Fruit fly (Drosophila melanogaster) whole organism, prepupa: ENCODE measurements around the gene CG6602.

Experiments used
- CG10631 ChIP-seq: fragments of 200-800 bp; sonication (Bioruptor generic); optimal IDR thresholded peaks from 2 replicates; lab custom pipeline; 2016; ENCODE audit warnings: missing biosample characterization, missing genetic modification characterization
- CG10669 ChIP-seq: fragments of 200-800 bp; sonication (Bioruptor generic); optimal IDR thresholded peaks from 3 replicates; lab custom pipeline; 2018; ENCODE audit warnings: missing biosample characterization, mild to moderate bottlenecking, missing genetic modification characterization, moderate library complexity
- CG11294 ChIP-seq: fragments of 200-800 bp; sonication (Bioruptor generic); IDR thresholded peaks from 2 replicates; pipeline ENCODE4 v1.3.6; 2022; ENCODE audit warnings: missing biosample characterization, missing genetic modification characterization
- CG11762 ChIP-seq: fragments of 200-800 bp; sonication (Bioruptor generic); optimal IDR thresholded peaks from 3 replicates; lab custom pipeline; 2016; ENCODE audit warnings: missing biosample characterization, missing genetic modification characterization; ENCODE audit not compliant: insufficient read depth
- CG11902 ChIP-seq: fragments of 200-800 bp; sonication (Bioruptor generic); optimal IDR thresholded peaks from 3 replicates; lab custom pipeline; 2016; ENCODE audit warnings: missing biosample characterization, missing genetic modification characterization
- CG16779 ChIP-seq: fragments of 200-800 bp; sonication (Bioruptor generic); optimal IDR thresholded peaks from 3 replicates; lab custom pipeline; 2017; ENCODE audit warnings: missing biosample characterization, mild to moderate bottlenecking, missing genetic modification characterization
- CG3032 ChIP-seq: fragments of 200-800 bp; optimal IDR thresholded peaks from 2 replicates; lab custom pipeline; 2019; ENCODE audit warnings: missing biosample characterization, mild to moderate bottlenecking, missing genetic modification characterization, moderate library complexity
- CG31627 ChIP-seq: fragments of 200-800 bp; sonication (Bioruptor generic); optimal IDR thresholded peaks from 3 replicates; lab custom pipeline; 2016; ENCODE audit warnings: missing biosample characterization, missing genetic modification characterization
- CG32006 ChIP-seq: fragments of 200-800 bp; sonication (Bioruptor generic); optimal IDR thresholded peaks from 3 replicates; lab custom pipeline; 2017; ENCODE audit warnings: missing biosample characterization, mild to moderate bottlenecking, missing genetic modification characterization
- CG3919 ChIP-seq: fragments of 200-800 bp; sonication (Bioruptor generic); optimal IDR thresholded peaks from 3 replicates; lab custom pipeline; 2016; ENCODE audit warnings: missing biosample characterization, missing genetic modification characterization
- CG4318 ChIP-seq: fragments of 200-800 bp; sonication (Bioruptor generic); optimal IDR thresholded peaks from 3 replicates; lab custom pipeline; 2017; ENCODE audit warnings: missing biosample characterization, mild to moderate bottlenecking, missing genetic modification characterization
- CG6163 ChIP-seq: fragments of 200-800 bp; sonication (Bioruptor generic); IDR thresholded peaks from 3 replicates; pipeline ENCODE4 v1.3.6; 2022; ENCODE audit warnings: missing biosample characterization, missing genetic modification characterization
- CG6276 ChIP-seq: fragments of 200-800 bp; sonication (Bioruptor generic); optimal IDR thresholded peaks from 2 replicates; lab custom pipeline; 2017; ENCODE audit warnings: missing biosample characterization, mild to moderate bottlenecking, missing genetic modification characterization
- CG6792 ChIP-seq: fragments of 200-800 bp; sonication (Bioruptor generic); optimal IDR thresholded peaks from 3 replicates; lab custom pipeline; 2016; ENCODE audit warnings: missing biosample characterization, missing genetic modification characterization
- CG6808 ChIP-seq: fragments of 200-800 bp; sonication (Bioruptor generic); optimal IDR thresholded peaks from 3 replicates; lab custom pipeline; 2017; ENCODE audit warnings: missing biosample characterization, missing genetic modification characterization, mild to moderate bottlenecking, moderate library complexity, missing genetic modification reagents
- CG8119 ChIP-seq: fragments of 200-800 bp; sonication (Bioruptor generic); IDR thresholded peaks from 3 replicates; pipeline ENCODE4 v1.3.6; 2022; ENCODE audit warnings: missing biosample characterization, missing genetic modification characterization
- CG8319 ChIP-seq: fragments of 200-800 bp; sonication (Bioruptor generic); optimal IDR thresholded peaks from 3 replicates; lab custom pipeline; 2016; ENCODE audit warnings: missing biosample characterization, missing genetic modification characterization
- CG8632 ChIP-seq: fragments of 200-800 bp; sonication (Bioruptor generic); optimal IDR thresholded peaks from 3 replicates; lab custom pipeline; 2016; ENCODE audit warnings: missing biosample characterization, missing genetic modification characterization
- CG9139 ChIP-seq: fragments of 200-800 bp; sonication (Bioruptor generic); optimal IDR thresholded peaks from 3 replicates; lab custom pipeline; 2017; ENCODE audit warnings: missing biosample characterization, mild to moderate bottlenecking, missing genetic modification characterization
- Eip78C ChIP-seq: fragments of 200-800 bp; sonication (Bioruptor generic); peaks from one replicate; lab custom pipeline; 2016; ENCODE audit warnings: missing biosample characterization, missing genetic modification characterization
- Eip93F ChIP-seq: fragments of 200-800 bp; sonication (Bioruptor generic); optimal IDR thresholded peaks from 2 replicates; lab custom pipeline; 2016; ENCODE audit warnings: missing biosample characterization, mild to moderate bottlenecking, missing genetic modification characterization
- Ets96B ChIP-seq: fragments of 200-800 bp; optimal IDR thresholded peaks from 2 replicates; lab custom pipeline; 2019; ENCODE audit warnings: missing biosample characterization, mild to moderate bottlenecking, missing genetic modification characterization, moderate library complexity
- Hr38 ChIP-seq: sonication (Bioruptor generic); optimal IDR thresholded peaks from 2 replicates; lab custom pipeline; 2016; ENCODE audit warnings: missing biosample characterization, missing genetic modification characterization
- Hr4 ChIP-seq: fragments of 200-800 bp; sonication (Bioruptor generic); optimal IDR thresholded peaks from 3 replicates; lab custom pipeline; 2016; ENCODE audit warnings: missing biosample characterization, missing genetic modification characterization
- Met ChIP-seq: fragments of 200-800 bp; sonication (Bioruptor generic); optimal IDR thresholded peaks from 3 replicates; lab custom pipeline; 2016; ENCODE audit warnings: missing biosample characterization, missing genetic modification characterization
- Smox ChIP-seq: fragments of 200-800 bp; sonication (Bioruptor generic); optimal IDR thresholded peaks from 3 replicates; lab custom pipeline; 2016; ENCODE audit warnings: missing biosample characterization, missing genetic modification characterization
- Sox102F ChIP-seq: fragments of 200-800 bp; sonication (Bioruptor generic); optimal IDR thresholded peaks from 2 replicates; lab custom pipeline; 2016; ENCODE audit warnings: missing biosample characterization, mild to moderate bottlenecking, missing genetic modification characterization
- Sox15 ChIP-seq: fragments of 200-800 bp; sonication (Bioruptor generic); optimal IDR thresholded peaks from 3 replicates; lab custom pipeline; 2016; ENCODE audit warnings: missing biosample characterization, missing genetic modification characterization
- acj6 ChIP-seq: fragments of 200-800 bp; sonication (Bioruptor generic); optimal IDR thresholded peaks from 3 replicates; lab custom pipeline; 2016; ENCODE audit warnings: missing biosample characterization, missing genetic modification characterization
- dac ChIP-seq: fragments of 200-800 bp; sonication (Bioruptor generic); optimal IDR thresholded peaks from 2 replicates; lab custom pipeline; 2017; ENCODE audit warnings: missing biosample characterization, mild to moderate bottlenecking, missing genetic modification characterization
- dsx ChIP-seq: fragments of 200-800 bp; optimal IDR thresholded peaks from 3 replicates; lab custom pipeline; 2019; ENCODE audit warnings: missing biosample characterization, mild to moderate bottlenecking, missing genetic modification characterization, moderate library complexity; ENCODE audit not compliant: poor library complexity, severe bottlenecking
- eg ChIP-seq: fragments of 200-800 bp; sonication (Bioruptor generic); IDR thresholded peaks from 3 replicates; pipeline ENCODE4 v1.3.6; 2022; ENCODE audit warnings: missing biosample characterization, missing genetic modification characterization
- esn ChIP-seq: fragments of 200-800 bp; sonication (Bioruptor generic); optimal IDR thresholded peaks from 2 replicates; lab custom pipeline; 2016; ENCODE audit warnings: missing biosample characterization, mild to moderate bottlenecking, missing genetic modification characterization, moderate library complexity
- fd59A ChIP-seq: fragments of 200-800 bp; sonication (Bioruptor generic); optimal IDR thresholded peaks from 2 replicates; lab custom pipeline; 2017; ENCODE audit warnings: missing biosample characterization, mild to moderate bottlenecking, missing genetic modification characterization, missing genetic modification reagents
- fkh ChIP-seq: fragments of 200-800 bp; sonication (Bioruptor generic); optimal IDR thresholded peaks from 3 replicates; lab custom pipeline; 2017; ENCODE audit warnings: missing biosample characterization, mild to moderate bottlenecking, missing genetic modification characterization, moderate library complexity
- lz ChIP-seq: fragments of 200-800 bp; sonication (Bioruptor generic); optimal IDR thresholded peaks from 3 replicates; lab custom pipeline; 2016; ENCODE audit warnings: missing biosample characterization, missing genetic modification characterization
- pdm3 ChIP-seq: fragments of 200-800 bp; sonication (Bioruptor generic); optimal IDR thresholded peaks from 3 replicates; lab custom pipeline; 2016; ENCODE audit warnings: missing biosample characterization, missing genetic modification characterization
- spab ChIP-seq: fragments of 200-800 bp; sonication (Bioruptor generic); optimal IDR thresholded peaks from 2 replicates; lab custom pipeline; 2017; ENCODE audit warnings: missing biosample characterization, mild to moderate bottlenecking, missing genetic modification characterization, missing genetic modification reagents
- vri ChIP-seq: fragments of 200-800 bp; sonication (Bioruptor generic); optimal IDR thresholded peaks from 3 replicates; lab custom pipeline; 2016; ENCODE audit warnings: missing biosample characterization, mild to moderate bottlenecking, missing genetic modification characterization

CG6602 gene

DNA sequence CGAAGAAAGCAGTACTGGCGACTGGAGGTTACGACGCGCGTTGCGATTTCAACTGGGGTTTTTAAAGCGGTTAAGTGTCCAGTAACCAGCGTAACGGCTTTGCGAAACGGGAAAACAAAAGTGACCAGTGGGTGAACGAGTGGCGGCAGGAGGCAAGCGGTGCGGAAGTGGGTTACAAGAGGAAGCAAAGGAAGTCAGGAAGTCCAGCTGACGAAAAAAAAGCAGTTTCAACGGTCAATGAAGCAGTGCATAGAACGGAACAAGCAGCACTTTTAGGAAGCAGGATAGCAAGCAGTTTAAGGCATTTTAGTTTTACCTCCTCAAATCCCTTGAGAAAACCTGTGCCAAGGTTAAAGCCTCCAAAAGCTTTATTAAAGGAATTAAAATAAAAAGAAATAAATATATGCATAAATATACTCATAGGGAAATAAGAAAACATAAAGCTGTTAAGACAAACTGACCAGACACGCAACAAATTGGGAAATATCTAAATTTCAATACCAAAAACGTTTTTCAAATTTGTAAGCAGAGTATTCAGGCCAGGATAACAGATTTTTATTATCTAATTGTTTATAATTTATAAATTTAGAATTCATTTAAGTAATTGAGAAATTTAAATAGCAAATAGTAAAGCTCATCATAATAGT lies 12.8 kb upstream of the CG6602 start, which contains the start of gene CG6592 (continued):
- TF ChIP-seq dsx (no peak), CG11294 (GFP tag; lab: Robert Waterston, UW) (no peak), Sox102F (GFP tag; lab: Kevin White, UChicago) (no peak), CG9139 (no peak), lz (no peak), CG32006 (no peak), esn (peak; percentile 23), CG3032 (tag; lab: Kevin White, UChicago) (no peak), Ets96B (no peak), CG11902 (GFP tag; lab: Kevin White, UChicago) (no peak), pdm3 (peak; percentile 5), CG3919 (GFP tag; lab: Kevin White, UChicago) (peak; percentile 21), CG6808 (no peak), dac (GFP tag; lab: Kevin White, UChicago) (no peak), Hr38 (GFP tag; lab: Kevin White, UChicago) (no peak), CG6163 (GFP tag; lab: Robert Waterston, UW) (no peak), eg (GFP tag; lab: Robert Waterston, UW) (no peak), Met (GFP tag; lab: Kevin White, UChicago) (peak; percentile 12), CG4318 (no peak), Eip78C (GFP tag; lab: Kevin White, UChicago) (peak; percentile 68), fd59A (GFP tag; lab: Kevin White, UChicago) (peak; percentile 20), Hr4 (GFP tag; lab: Kevin White, UChicago) (no peak), CG10631 (no peak), acj6 (peak; percentile 20), spab (no peak), CG6276 (GFP tag; lab: Kevin White, UChicago) (no peak), CG31627 (peak; percentile 20), Eip93F (GFP tag; lab: Kevin White, UChicago) (no peak), CG8319 (no peak), fkh (GFP tag; lab: Kevin White, UChicago) (no peak), CG6792 (GFP tag; lab: Kevin White, UChicago) (no peak), Smox (no peak), Sox15 (no peak), CG8632 (no peak), CG8119 (GFP tag; lab: Robert Waterston, UW) (no peak), CG16779 (no peak)

dm6 chr3L:6062860-6063607 lies 8.9 kb upstream of the CG6602 start, which contains the start of gene CG10472:
TSS of gene CG10472 (minus strand) at chr3L:6062910.
- no peak for TF ChIP-seq CG6276 (GFP tag; lab: Kevin White, UChicago)
- no peak for TF ChIP-seq Hr38 (GFP tag; lab: Kevin White, UChicago)
- no peak for TF ChIP-seq CG10669 (GFP tag; lab: Kevin White, UChicago)
- TF ChIP-seq vri (GFP tag; lab: Kevin White, UChicago): peak; percentile 74
- no peak for TF ChIP-seq CG11762 (GFP tag; lab: Kevin White, UChicago)
